Worm (Caenorhabditis elegans) whole organism, early embryonic: ENCODE measurements around the gene hyls-1.

Experiments
- B0310.2 ChIP-seq: sonication (generic microtip); optimal IDR thresholded peaks from 2 replicates; lab custom pipeline; 2016; ENCODE audit warnings: mild to moderate bottlenecking, missing genetic modification characterization, missing compliant biosample characterization
- F13C5.2 ChIP-seq: sonication (generic microtip); optimal IDR thresholded peaks from 2 replicates; lab custom pipeline; 2017; ENCODE audit warnings: mild to moderate bottlenecking, missing genetic modification characterization, inconsistent platforms, missing compliant biosample characterization
- aly-1 ChIP-seq: sonication (generic microtip); optimal IDR thresholded peaks from 2 replicates; lab custom pipeline; 2016; ENCODE audit warnings: missing genetic modification characterization, missing compliant biosample characterization
- ama-1 ChIP-seq: fragments of 150-350 bp; optimal IDR thresholded peaks from 2 replicates; lab custom pipeline; 2014
- ceh-13 ChIP-seq: fragments of 200-800 bp; sonication (Bioruptor generic); optimal IDR thresholded peaks from 2 replicates; lab custom pipeline; 2018; ENCODE audit warnings: mild to moderate bottlenecking, missing genetic modification characterization, missing compliant biosample characterization
- ceh-36 ChIP-seq: sonication (generic microtip); optimal IDR thresholded peaks from 2 replicates; lab custom pipeline; 2016; ENCODE audit warnings: missing genetic modification characterization, inconsistent platforms, missing compliant biosample characterization
- ets-7 ChIP-seq: sonication (generic microtip); optimal IDR thresholded peaks from 2 replicates; lab custom pipeline; 2016; ENCODE audit warnings: missing genotype, missing genetic modification characterization, missing compliant biosample characterization
- flt-1 ChIP-seq: fragments of 200-800 bp; sonication (Bioruptor generic); IDR thresholded peaks from 2 replicates; pipeline ENCODE4 v1.3.6; 2022; ENCODE audit warnings: missing genetic modification characterization, missing compliant biosample characterization
- hmbx-1 ChIP-seq: sonication (generic microtip); optimal IDR thresholded peaks from 2 replicates; lab custom pipeline; 2016; ENCODE audit warnings: mild to moderate bottlenecking, missing genetic modification characterization, missing compliant biosample characterization
- hmg-4 ChIP-seq: fragments of 200-800 bp; sonication (Bioruptor generic); optimal IDR thresholded peaks from 2 replicates; lab custom pipeline; 2018; ENCODE audit warnings: mild to moderate bottlenecking, missing genetic modification characterization, missing compliant biosample characterization
- hnd-1 ChIP-seq: sonication (generic microtip); optimal IDR thresholded peaks from 2 replicates; lab custom pipeline; 2016; ENCODE audit warnings: missing genetic modification characterization, missing compliant biosample characterization
- pes-1 ChIP-seq: fragments of 200-800 bp; sonication (Bioruptor generic); IDR thresholded peaks from 2 replicates; pipeline ENCODE4 v1.3.6; 2022; ENCODE audit warnings: missing genetic modification reagents, missing genetic modification characterization, missing compliant biosample characterization
- scrt-1 ChIP-seq: fragments of 200-800 bp; sonication (Bioruptor generic); IDR thresholded peaks from 2 replicates; pipeline ENCODE4 v1.3.6; 2022; ENCODE audit warnings: missing genetic modification characterization, missing compliant biosample characterization
- sea-1 ChIP-seq: fragments of 200-800 bp; sonication (Bioruptor generic); conservative IDR thresholded peaks from 2 replicates; pipeline ENCODE4 v1.3.6; 2022; ENCODE audit warnings: missing genetic modification characterization, missing compliant biosample characterization
- tbx-11 ChIP-seq: fragments of 200-800 bp; sonication (Bioruptor generic); IDR thresholded peaks from 2 replicates; pipeline ENCODE4 v1.3.6; 2022; ENCODE audit warnings: missing genetic modification characterization, missing compliant biosample characterization
- tbx-37 ChIP-seq: fragments of 200-800 bp; sonication (Bioruptor generic); conservative IDR thresholded peaks from 2 replicates; pipeline ENCODE4 v1.3.6; 2022; ENCODE audit warnings: missing genetic modification reagents, missing genetic modification characterization, missing compliant biosample characterization
- tra-4 ChIP-seq: sonication (generic microtip); optimal IDR thresholded peaks from 2 replicates; lab custom pipeline; 2017; ENCODE audit warnings: missing genetic modification characterization, missing compliant biosample characterization

hyls-1 gene

ce11 chrV:7236694-7237093 lies 487 bp upstream of the hyls-1 start:
- TF ChIP-seq hnd-1 (no peak), hmbx-1 (tag; lab: Kevin White, UChicago) (no peak), sea-1 (GFP tag; lab: Robert Waterston, UW) (no peak), tbx-11 (no peak), F13C5.2 (no peak), B0310.2 (tag; lab: Kevin White, UChicago) (no peak), ets-7 (no peak), pes-1 (GFP tag; lab: Robert Waterston, UW) (no peak), tra-4 (tag; lab: Kevin White, UChicago) (no peak), ceh-36 (tag; lab: Kevin White, UChicago) (no peak), aly-1 (no peak), ama-1 (lab: Kevin White, UChicago) (no peak), flt-1 (GFP tag; lab: Robert Waterston, UW) (no peak), tbx-37 (no peak), hmg-4 (GFP tag; lab: Kevin White, UChicago) (no peak), ceh-13 (GFP tag; lab: Kevin White, UChicago) (no peak), scrt-1 (no peak)

- no peak for TF ChIP-seq F13C5.2
- no peak for TF ChIP-seq ama-1 (lab: Kevin White, UChicago)
- no peak for TF ChIP-seq flt-1 (GFP tag; lab: Robert Waterston, UW)
Observed at ce11 chrV:7237094-7237132, 268 bp upstream of the hyls-1 start, which contains the start of gene hpo-9. hpo-9 (minus strand) TSS chrV:7237130.

DNA sequence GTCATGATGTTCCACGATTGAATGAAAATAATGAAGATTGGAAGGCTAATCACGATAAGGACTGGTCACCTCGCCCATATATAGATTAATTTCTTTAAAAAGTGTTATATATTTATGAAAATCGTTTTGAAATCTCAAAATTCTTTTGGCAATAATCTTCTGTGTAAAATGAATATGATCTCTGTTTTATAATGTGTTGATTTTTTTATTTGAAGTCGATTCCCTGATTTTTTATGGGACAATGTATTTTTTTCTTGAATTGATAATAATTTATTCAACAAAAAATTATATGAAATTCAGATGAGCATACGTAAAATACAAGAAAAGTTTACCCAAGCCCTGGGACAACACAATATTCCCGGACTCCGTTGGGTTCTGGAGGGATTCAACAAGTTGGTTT lies 2.3 kb downstream of the hyls-1 start, which contains the start of gene C05C8.1:
Gene C05C8.1 (plus strand): TSS at position 301 of the 400 bp plus-strand sequence.
- no peak for TF ChIP-seq sea-1 (GFP tag; lab: Robert Waterston, UW)
- no peak for TF ChIP-seq B0310.2 (tag; lab: Kevin White, UChicago)
- no peak for TF ChIP-seq hmbx-1 (tag; lab: Kevin White, UChicago)
- no peak for TF ChIP-seq tbx-11
- no peak for TF ChIP-seq ceh-36 (tag; lab: Kevin White, UChicago)
- TF ChIP-seq ceh-13 (GFP tag; lab: Kevin White, UChicago): no peak
- TF ChIP-seq ama-1 (lab: Kevin White, UChicago): no peak
- no peak for TF ChIP-seq hnd-1
- TF ChIP-seq F13C5.2: no peak
- TF ChIP-seq tbx-37: no peak
- no peak for TF ChIP-seq aly-1

- TF ChIP-seq pes-1 (GFP tag; lab: Robert Waterston, UW) (no peak), sea-1 (GFP tag; lab: Robert Waterston, UW) (no peak), aly-1 (no peak), hmg-4 (GFP tag; lab: Kevin White, UChicago) (no peak), ceh-13 (GFP tag; lab: Kevin White, UChicago) (no peak), ama-1 (lab: Kevin White, UChicago) (no peak), flt-1 (GFP tag; lab: Robert Waterston, UW) (no peak), scrt-1 (no peak), F13C5.2 (no peak), B0310.2 (tag; lab: Kevin White, UChicago) (no peak), ets-7 (no peak), tra-4 (tag; lab: Kevin White, UChicago) (no peak), hnd-1 (no peak)
Observed at ce11 chrV:7246951-7247350, 9.8 kb downstream of the hyls-1 start, which contains the start of gene C05C8.7. C05C8.7 (minus strand) TSS chrV:7247050.

DNA sequence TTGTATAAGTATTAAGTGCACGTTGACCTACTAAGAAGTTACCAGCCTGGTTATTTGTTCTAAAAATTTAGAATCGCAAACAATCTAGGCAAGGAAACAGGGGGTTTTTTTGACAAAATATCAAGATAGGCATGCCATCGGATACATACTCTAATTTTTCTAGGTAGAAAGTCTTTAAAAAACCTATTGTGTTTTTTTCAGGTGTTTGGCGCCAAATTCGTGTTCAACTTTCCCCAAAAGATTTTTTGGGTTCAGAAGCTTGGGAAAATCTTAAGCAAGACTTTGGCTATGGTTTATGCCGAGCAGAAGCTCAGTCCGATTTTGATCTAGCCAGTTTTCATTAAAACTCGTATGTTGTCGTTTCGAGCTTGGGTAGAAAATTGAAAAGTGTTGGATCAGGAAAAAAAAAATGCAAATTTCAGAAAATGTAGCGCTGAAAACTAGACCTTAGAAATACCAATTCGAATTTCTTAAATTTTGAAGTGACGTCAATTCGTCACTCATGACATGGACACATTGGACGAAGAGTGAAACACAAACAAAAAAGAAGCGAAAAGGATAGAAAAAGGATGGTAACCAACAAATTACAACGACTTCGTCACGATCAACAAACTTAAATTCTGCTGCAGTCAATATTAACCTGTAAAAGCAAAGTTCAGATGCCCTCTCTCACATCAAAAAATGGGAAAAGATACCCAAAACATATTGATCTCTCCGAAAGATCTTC lies 11.2 kb downstream of the hyls-1 start:
- TF ChIP-seq tbx-37 (no peak), ets-7 (no peak), hmbx-1 (tag; lab: Kevin White, UChicago) (no peak), hmg-4 (GFP tag; lab: Kevin White, UChicago) (no peak), pes-1 (GFP tag; lab: Robert Waterston, UW) (no peak), tbx-11 (no peak), ceh-36 (tag; lab: Kevin White, UChicago) (no peak), tra-4 (tag; lab: Kevin White, UChicago) (no peak), F13C5.2 (no peak), sea-1 (GFP tag; lab: Robert Waterston, UW) (no peak), aly-1 (no peak), scrt-1 (no peak), hnd-1 (no peak)

DNA sequence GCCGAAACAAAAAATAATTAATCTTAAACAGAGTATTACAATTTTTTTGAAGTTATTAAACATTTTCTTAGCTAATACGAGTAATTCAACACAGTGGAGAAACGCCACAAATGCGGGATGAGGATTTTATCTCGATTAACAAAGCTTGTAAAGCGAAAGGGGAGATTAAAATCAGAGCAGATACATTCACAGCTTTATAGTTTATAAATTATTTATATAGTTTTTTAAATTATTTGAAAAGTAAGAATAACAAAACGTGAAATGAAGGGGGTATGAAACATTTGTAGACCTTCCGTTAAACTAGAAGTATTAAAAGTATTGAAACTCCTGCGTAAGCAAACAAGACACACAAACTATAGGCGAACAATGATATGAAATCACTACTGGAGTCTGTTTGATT lies 17.9 kb downstream of the hyls-1 start, which contains the start of gene C05C8.8:
Gene C05C8.8 (minus strand): TSS at position 101 of the 400 bp plus-strand sequence.
- TF ChIP-seq hnd-1: no peak
- no peak for TF ChIP-seq sea-1 (GFP tag; lab: Robert Waterston, UW)
- TF ChIP-seq tbx-11: no peak
- no peak for TF ChIP-seq B0310.2 (tag; lab: Kevin White, UChicago)
- TF ChIP-seq flt-1 (GFP tag; lab: Robert Waterston, UW): no peak
- no peak for TF ChIP-seq tra-4 (tag; lab: Kevin White, UChicago)
- TF ChIP-seq ama-1 (lab: Kevin White, UChicago): no peak
- TF ChIP-seq ets-7: no peak
- TF ChIP-seq F13C5.2: no peak
- TF ChIP-seq ceh-36 (tag; lab: Kevin White, UChicago): no peak
- no peak for TF ChIP-seq ceh-13 (GFP tag; lab: Kevin White, UChicago)
- TF ChIP-seq pes-1 (GFP tag; lab: Robert Waterston, UW): no peak
- no peak for TF ChIP-seq tbx-37
- TF ChIP-seq hmbx-1 (tag; lab: Kevin White, UChicago): no peak
- TF ChIP-seq scrt-1: no peak
- TF ChIP-seq hmg-4 (GFP tag; lab: Kevin White, UChicago): no peak
- no peak for TF ChIP-seq aly-1

ce11 chrV:7258965-7259364 lies 21.8 kb downstream of the hyls-1 start, which contains the start of gene C13A2.12:
C13A2.12 (plus strand) TSS chrV:7259265.
- TF ChIP-seq aly-1: no peak
- no peak for TF ChIP-seq hnd-1
- no peak for TF ChIP-seq pes-1 (GFP tag; lab: Robert Waterston, UW)
- TF ChIP-seq flt-1 (GFP tag; lab: Robert Waterston, UW): no peak
- TF ChIP-seq ceh-36 (tag; lab: Kevin White, UChicago): no peak
- TF ChIP-seq ama-1 (lab: Kevin White, UChicago): no peak
- TF ChIP-seq hmg-4 (GFP tag; lab: Kevin White, UChicago): no peak
- TF ChIP-seq scrt-1: no peak
- no peak for TF ChIP-seq tbx-11
- TF ChIP-seq tbx-37: no peak
- no peak for TF ChIP-seq B0310.2 (tag; lab: Kevin White, UChicago)
- no peak for TF ChIP-seq ceh-13 (GFP tag; lab: Kevin White, UChicago)
- no peak for TF ChIP-seq hmbx-1 (tag; lab: Kevin White, UChicago)
- TF ChIP-seq ets-7: no peak
- TF ChIP-seq sea-1 (GFP tag; lab: Robert Waterston, UW): no peak
- no peak for TF ChIP-seq tra-4 (tag; lab: Kevin White, UChicago)
- no peak for TF ChIP-seq F13C5.2
